Fruit fly (Drosophila melanogaster): ENCODE results near the gene mtgo.

mtgo gene

dm6 chr2L:16533386-16533773 is 11.4 kb upstream of the mtgo start (continued):
- TF ChIP-seq sob (GFP tag; IDR thresholded peaks at IDR 0.05) (peak; percentile 5; the same call in 1 of the 2 replicates), onecut (GFP tag; IDR thresholded peaks at IDR 0.05) (0 out of 2 replicates have a peak, but pooled peaks have one; percentile 23), pros (GFP tag; optimal IDR thresholded peaks at IDR 0.05) (peak; percentile 60), Trl (optimal IDR thresholded peaks at IDR 0.05) (no peak), Trl (GFP tag; optimal IDR thresholded peaks at IDR 0.05) (no peak), mam (GFP tag; optimal IDR thresholded peaks at IDR 0.05) (no peak), CG13775 (GFP tag; optimal IDR thresholded peaks at IDR 0.05) (no peak), CG15073 (GFP tag; optimal IDR thresholded peaks at IDR 0.05) (peak; percentile 4), slbo (GFP tag; IDR thresholded peaks at IDR 0.05) (peak; percentile 2; the same call in 1 of the 2 replicates), ERR (GFP tag; optimal IDR thresholded peaks at IDR 0.05) (no peak), CG15601 (tag; optimal IDR thresholded peaks at IDR 0.05) (no peak), Tbp (GFP tag; optimal IDR thresholded peaks at IDR 0.05) (no peak), tgo (GFP tag; IDR thresholded peaks at IDR 0.05) (no peak), CG5180 (GFP tag; optimal IDR thresholded peaks at IDR 0.05) (no peak), CG10543 (GFP tag; optimal IDR thresholded peaks at IDR 0.05) (peak; percentile 85), tin (GFP tag; optimal IDR thresholded peaks at IDR 0.05) (no peak), CHES-1-like (GFP tag; optimal IDR thresholded peaks at IDR 0.05) (no peak), bab2 (GFP tag; optimal IDR thresholded peaks at IDR 0.05) (no peak), CG11247 (GFP tag; IDR thresholded peaks at IDR 0.05) (0 out of 2 replicates have a peak, but pooled peaks have one; percentile 2), Chrac-16 (GFP tag; optimal IDR thresholded peaks at IDR 0.05) (no peak), CG34376 (GFP tag; optimal IDR thresholded peaks at IDR 0.05) (peak; percentile 52), Antp (GFP tag; optimal IDR thresholded peaks at IDR 0.05) (no peak), CG15696 (tag; optimal IDR thresholded peaks at IDR 0.05) (no peak), CG3838 (GFP tag; optimal IDR thresholded peaks at IDR 0.05) (no peak), hbn (GFP tag; IDR thresholded peaks at IDR 0.05; ENCODE audit: partially characterized antibody) (no peak), CG18599 (GFP tag; optimal IDR thresholded peaks at IDR 0.05) (peak; percentile 27), sug (tag; optimal IDR thresholded peaks at IDR 0.05) (peak; percentile 82), crc (GFP tag; optimal IDR thresholded peaks at IDR 0.05) (no peak), CG16813 (GFP tag; IDR thresholded peaks at IDR 0.05; ENCODE audit: partially characterized antibody) (peak; percentile 55), Atf6 (GFP tag; IDR thresholded peaks at IDR 0.05) (no peak), amos (GFP tag; IDR thresholded peaks at IDR 0.05; ENCODE audit: partially characterized antibody) (no peak; the same call in 1 of the 2 replicates), tap (tag; optimal IDR thresholded peaks at IDR 0.05) (no peak), CG34422 (GFP tag; IDR thresholded peaks at IDR 0.05) (0 out of 3 replicates have a peak, but pooled peaks have one; percentile 58), CG5245 (GFP tag; optimal IDR thresholded peaks at IDR 0.05) (no peak), NFAT (GFP tag; IDR thresholded peaks at IDR 0.05) (peak; percentile 38; the same call in 1 of the 2 replicates), pnt (GFP tag; optimal IDR thresholded peaks at IDR 0.05) (no peak), CG12155 (GFP tag; optimal IDR thresholded peaks at IDR 0.05) (no peak), so (GFP tag; IDR thresholded peaks at IDR 0.05) (no peak; the same call in 2 of the 3 replicates), pita (GFP tag; optimal IDR thresholded peaks at IDR 0.05) (no peak), Ada2b (GFP tag; IDR thresholded peaks at IDR 0.05) (no peak), jing (GFP tag; optimal IDR thresholded peaks at IDR 0.05) (no peak), Lim3 (GFP tag; IDR thresholded peaks at IDR 0.05) (no peak), crol (GFP tag; IDR thresholded peaks at IDR 0.05) (peak; percentile 100), sna (GFP tag; IDR thresholded peaks at IDR 0.05; ENCODE audit: partially characterized antibody) (no peak), H2.0 (GFP tag; IDR thresholded peaks at IDR 0.05) (peak; percentile 20; the same call in 1 of the 2 replicates), corto (GFP tag; optimal IDR thresholded peaks at IDR 0.05) (no peak), CG13123 (GFP tag; optimal IDR thresholded peaks at IDR 0.05) (no peak), Usf (GFP tag; optimal IDR thresholded peaks at IDR 0.05) (no peak), sqz (GFP tag; optimal IDR thresholded peaks at IDR 0.05) (peak; percentile 28), CG17186 (GFP tag; optimal IDR thresholded peaks at IDR 0.05) (no peak), GATAe (GFP tag; conservative IDR thresholded peaks at IDR 0.05) (no peak; the same call in 1 of the 2 replicates), chm (GFP tag; IDR thresholded peaks at IDR 0.05) (peak; percentile 6; the same call in 1 of the 2 replicates)

Measured in whole organism, embryonic.